Worm (Caenorhabditis elegans) whole organism, L1 larva: ENCODE data around the gene pei-2.

Experiments
- egl-27 ChIP-seq, 2 experiments: fragments of 150-350 bp in 1 of 2; sonication (generic microtip); optimal IDR thresholded peaks; 3 replicates each; lab custom pipeline; 2017 to 2018; ENCODE audit warnings: missing biosample characterization in 2 of 2, missing genetic modification characterization in 2 of 2, missing genetic modification reagents in 2 of 2
- fkh-10 ChIP-seq: sonication (generic microtip); optimal IDR thresholded peaks from 2 replicates; lab custom pipeline; 2017; ENCODE audit warnings: missing biosample characterization, missing genetic modification reagents, missing genetic modification characterization
- unc-62 ChIP-seq: fragments of 150-350 bp; optimal IDR thresholded peaks from 2 replicates; lab custom pipeline; 2014; ENCODE audit warnings: missing biosample characterization, missing genetic modification reagents, missing genetic modification characterization
- xbp-1 ChIP-seq: sonication (generic microtip); optimal IDR thresholded peaks from 2 replicates; lab custom pipeline; 2016; ENCODE audit warnings: missing genetic modification characterization, missing compliant biosample characterization

- TF ChIP-seq unc-62 (GFP tag; lab: Kevin White, UChicago) = no peak
- TF ChIP-seq fkh-10 (GFP tag; lab: Kevin White, UChicago) = peak; percentile 2
- peak; percentile 29 for TF ChIP-seq xbp-1 (tag; lab: Kevin White, UChicago)
- no peak for TF ChIP-seq egl-27 (tag; optimal IDR thresholded peaks at IDR 0.05; lab: Kevin White, UChicago)
Measured at ce11 chrV:975184-975583, 48.1 kb downstream of the pei-2 start.
